Worm (Caenorhabditis elegans) whole organism, early embryonic: Measurements from ENCODE around the gene rpb-2.

ENCODE experiments used
- ama-1 ChIP-seq: fragments of 150-350 bp; optimal IDR thresholded peaks from 2 replicates; lab custom pipeline; 2014
- ceh-36 ChIP-seq: sonication (generic microtip); optimal IDR thresholded peaks from 2 replicates; lab custom pipeline; 2016; ENCODE audit warnings: missing genetic modification characterization, inconsistent platforms, missing compliant biosample characterization
- flt-1 ChIP-seq: fragments of 200-800 bp; sonication (Bioruptor generic); IDR thresholded peaks from 2 replicates; pipeline ENCODE4 v1.3.6; 2022; ENCODE audit warnings: missing genetic modification characterization, missing compliant biosample characterization
- pes-1 ChIP-seq: fragments of 200-800 bp; sonication (Bioruptor generic); IDR thresholded peaks from 2 replicates; pipeline ENCODE4 v1.3.6; 2022; ENCODE audit warnings: missing genetic modification reagents, missing genetic modification characterization, missing compliant biosample characterization
- tbx-37 ChIP-seq: fragments of 200-800 bp; sonication (Bioruptor generic); conservative IDR thresholded peaks from 2 replicates; pipeline ENCODE4 v1.3.6; 2022; ENCODE audit warnings: missing genetic modification reagents, missing genetic modification characterization, missing compliant biosample characterization
- tra-4 ChIP-seq: sonication (generic microtip); optimal IDR thresholded peaks from 2 replicates; lab custom pipeline; 2017; ENCODE audit warnings: missing genetic modification characterization, missing compliant biosample characterization

ce11 chrIII:4909938-4910337, 29.4 kb upstream of the rpb-2 start, which contains the start of gene F26F4.12:
- TF ChIP-seq tra-4 (tag; lab: Kevin White, UChicago): no peak
- no peak for TF ChIP-seq flt-1 (GFP tag; lab: Robert Waterston, UW)
- TF ChIP-seq ama-1: no peak
- no peak for TF ChIP-seq ceh-36 (tag; lab: Kevin White, UChicago)
- no peak for TF ChIP-seq tbx-37
- TF ChIP-seq pes-1 (GFP tag; lab: Robert Waterston, UW): no peak
